Worm (Caenorhabditis elegans): ENCODE results near the gene kcnl-1.

DNA sequence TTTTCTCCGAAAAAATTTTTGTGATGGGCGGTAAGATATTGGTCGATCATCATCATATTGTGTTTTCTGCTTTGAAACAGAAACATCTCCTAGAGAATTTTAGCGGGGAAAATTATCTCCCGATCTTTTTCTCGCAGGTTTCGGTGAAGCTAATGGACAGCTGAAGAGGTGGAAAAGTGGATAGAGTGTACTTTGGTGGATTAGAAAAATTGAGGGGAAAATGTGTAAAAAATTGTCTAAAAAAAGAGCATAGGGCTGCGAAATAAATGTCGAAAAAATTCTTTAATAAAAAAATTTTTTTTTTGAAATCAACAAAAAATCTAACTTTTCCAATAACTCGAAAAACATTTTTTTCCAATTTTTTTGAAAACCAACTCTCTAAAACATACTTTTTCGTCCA, 9.3 kb upstream of the kcnl-1 start, which contains the start of gene oac-1:
- TF ChIP-seq ztf-11 (tag; optimal IDR thresholded peaks at IDR 0.05) (no peak), ama-1 (optimal IDR thresholded peaks at IDR 0.05) (no peak), zag-1 (tag; optimal IDR thresholded peaks at IDR 0.05) (no peak), alr-1 (tag; optimal IDR thresholded peaks at IDR 0.05) (no peak), sem-4 (tag; optimal IDR thresholded peaks at IDR 0.05) (no peak), fos-1 (tag; optimal IDR thresholded peaks at IDR 0.05) (no peak), nhr-12 (tag; optimal IDR thresholded peaks at IDR 0.05) (no peak), nhr-77 (tag; optimal IDR thresholded peaks at IDR 0.05) (no peak), lsy-2 (tag; optimal IDR thresholded peaks at IDR 0.05) (no peak), ZK546.5 (tag; optimal IDR thresholded peaks at IDR 0.05) (no peak)
